Fruit fly (Drosophila melanogaster) whole organism, adult: ENCODE data around the gene SmydA-8.

ENCODE experiments used
- CG11617 ChIP-seq: fragments of 200-800 bp; sonication (Bioruptor generic); optimal IDR thresholded peaks from 2 replicates; lab custom pipeline; 2017; ENCODE audit warnings: mild to moderate bottlenecking, missing biosample characterization, missing genetic modification reagents, missing genetic modification characterization
- CG33017 ChIP-seq: fragments of 200-800 bp; sonication (Bioruptor generic); optimal IDR thresholded peaks from 2 replicates; lab custom pipeline; 2018; ENCODE audit warnings: missing biosample characterization, mild to moderate bottlenecking, missing genetic modification characterization, moderate library complexity
- CG5204 ChIP-seq: fragments of 200-800 bp; sonication (Bioruptor generic); optimal IDR thresholded peaks from 2 replicates; lab custom pipeline; 2016; ENCODE audit warnings: missing biosample characterization, missing genetic modification characterization
- CG7101 ChIP-seq: fragments of 200-800 bp; sonication (Bioruptor generic); optimal IDR thresholded peaks from 2 replicates; lab custom pipeline; 2018; ENCODE audit warnings: missing biosample characterization, mild to moderate bottlenecking, missing genetic modification characterization, moderate library complexity
- tj ChIP-seq: fragments of 200-800 bp; sonication (Bioruptor generic); optimal IDR thresholded peaks from 3 replicates; lab custom pipeline; 2017; ENCODE audit warnings: missing biosample characterization, mild to moderate bottlenecking, missing genetic modification characterization, moderate library complexity

- TF ChIP-seq CG7101 (tag; lab: Kevin White, UChicago) (no peak), CG33017 (tag; lab: Kevin White, UChicago) (no peak), CG11617 (no peak), CG5204 (GFP tag; lab: Kevin White, UChicago) (no peak), tj (GFP tag; lab: Kevin White, UChicago) (no peak)
Measured at dm6 chrX:2166129-2166528, 47.5 kb downstream of the SmydA-8 start.
